Worm (Caenorhabditis elegans) whole organism, early embryonic: Measurements from ENCODE around the gene Y45G12B.3.

Source experiments
- B0310.2 ChIP-seq: sonication (generic microtip); optimal IDR thresholded peaks from 2 replicates; lab custom pipeline; 2016; ENCODE audit warnings: mild to moderate bottlenecking, missing genetic modification characterization, missing compliant biosample characterization
- F13C5.2 ChIP-seq: sonication (generic microtip); optimal IDR thresholded peaks from 2 replicates; lab custom pipeline; 2017; ENCODE audit warnings: mild to moderate bottlenecking, missing genetic modification characterization, inconsistent platforms, missing compliant biosample characterization
- aly-1 ChIP-seq: sonication (generic microtip); optimal IDR thresholded peaks from 2 replicates; lab custom pipeline; 2016; ENCODE audit warnings: missing genetic modification characterization, missing compliant biosample characterization
- ama-1 ChIP-seq: fragments of 150-350 bp; optimal IDR thresholded peaks from 2 replicates; lab custom pipeline; 2014
- ceh-13 ChIP-seq: fragments of 200-800 bp; sonication (Bioruptor generic); optimal IDR thresholded peaks from 2 replicates; lab custom pipeline; 2018; ENCODE audit warnings: mild to moderate bottlenecking, missing genetic modification characterization, missing compliant biosample characterization
- ceh-36 ChIP-seq: sonication (generic microtip); optimal IDR thresholded peaks from 2 replicates; lab custom pipeline; 2016; ENCODE audit warnings: missing genetic modification characterization, inconsistent platforms, missing compliant biosample characterization
- ets-7 ChIP-seq: sonication (generic microtip); optimal IDR thresholded peaks from 2 replicates; lab custom pipeline; 2016; ENCODE audit warnings: missing genotype, missing genetic modification characterization, missing compliant biosample characterization
- flt-1 ChIP-seq: fragments of 200-800 bp; sonication (Bioruptor generic); IDR thresholded peaks from 2 replicates; pipeline ENCODE4 v1.3.6; 2022; ENCODE audit warnings: missing genetic modification characterization, missing compliant biosample characterization
- hmbx-1 ChIP-seq: sonication (generic microtip); optimal IDR thresholded peaks from 2 replicates; lab custom pipeline; 2016; ENCODE audit warnings: mild to moderate bottlenecking, missing genetic modification characterization, missing compliant biosample characterization
- hmg-4 ChIP-seq: fragments of 200-800 bp; sonication (Bioruptor generic); optimal IDR thresholded peaks from 2 replicates; lab custom pipeline; 2018; ENCODE audit warnings: mild to moderate bottlenecking, missing genetic modification characterization, missing compliant biosample characterization
- hnd-1 ChIP-seq: sonication (generic microtip); optimal IDR thresholded peaks from 2 replicates; lab custom pipeline; 2016; ENCODE audit warnings: missing genetic modification characterization, missing compliant biosample characterization
- pes-1 ChIP-seq: fragments of 200-800 bp; sonication (Bioruptor generic); IDR thresholded peaks from 2 replicates; pipeline ENCODE4 v1.3.6; 2022; ENCODE audit warnings: missing genetic modification reagents, missing genetic modification characterization, missing compliant biosample characterization
- scrt-1 ChIP-seq: fragments of 200-800 bp; sonication (Bioruptor generic); IDR thresholded peaks from 2 replicates; pipeline ENCODE4 v1.3.6; 2022; ENCODE audit warnings: missing genetic modification characterization, missing compliant biosample characterization
- sea-1 ChIP-seq: fragments of 200-800 bp; sonication (Bioruptor generic); conservative IDR thresholded peaks from 2 replicates; pipeline ENCODE4 v1.3.6; 2022; ENCODE audit warnings: missing genetic modification characterization, missing compliant biosample characterization
- tbx-11 ChIP-seq: fragments of 200-800 bp; sonication (Bioruptor generic); IDR thresholded peaks from 2 replicates; pipeline ENCODE4 v1.3.6; 2022; ENCODE audit warnings: missing genetic modification characterization, missing compliant biosample characterization
- tbx-37 ChIP-seq: fragments of 200-800 bp; sonication (Bioruptor generic); conservative IDR thresholded peaks from 2 replicates; pipeline ENCODE4 v1.3.6; 2022; ENCODE audit warnings: missing genetic modification reagents, missing genetic modification characterization, missing compliant biosample characterization
- tra-4 ChIP-seq: sonication (generic microtip); optimal IDR thresholded peaks from 2 replicates; lab custom pipeline; 2017; ENCODE audit warnings: missing genetic modification characterization, missing compliant biosample characterization

Gene Y45G12B.3

DNA sequence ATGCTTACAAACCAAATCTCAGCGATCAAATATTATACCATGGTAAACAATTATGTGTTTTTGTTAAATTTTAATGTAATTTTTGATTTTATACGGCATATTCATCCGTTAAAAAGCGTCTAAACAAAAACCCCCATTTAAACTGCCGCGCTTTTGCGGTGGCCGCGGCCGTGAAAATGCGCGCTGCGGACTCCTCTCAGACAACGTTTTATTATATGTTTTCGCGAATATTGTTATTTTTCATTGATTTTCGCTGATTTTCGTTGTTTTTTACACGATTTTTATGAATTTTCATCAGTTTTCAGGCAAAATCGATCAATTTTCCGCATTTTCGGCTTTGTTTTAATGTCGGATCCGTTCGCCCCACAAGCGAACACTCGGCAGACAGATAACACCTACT lies 57.5 kb downstream of the Y45G12B.3 start, which contains the start of gene W02H5.19:
Gene W02H5.19, plus strand, starts transcription at position 346 of the 400 bp plus-strand sequence.
- TF ChIP-seq B0310.2 (tag; lab: Kevin White, UChicago) = no peak
- TF ChIP-seq tbx-11 (GFP tag; lab: Robert Waterston, UW) = peak; percentile 73
- no peak for TF ChIP-seq tra-4 (tag; lab: Kevin White, UChicago)
- no peak for TF ChIP-seq ceh-13 (GFP tag; lab: Kevin White, UChicago)
- peak; percentile 65 for TF ChIP-seq pes-1
- no peak for TF ChIP-seq F13C5.2 (tag; lab: Kevin White, UChicago)
- no peak for TF ChIP-seq hmbx-1 (tag; lab: Kevin White, UChicago)
- peak; percentile 30; the same call in 1 of the 2 replicates for TF ChIP-seq flt-1 (GFP tag; lab: Robert Waterston, UW)
- peak; percentile 85 for TF ChIP-seq tbx-37 (GFP tag; lab: Robert Waterston, UW)
- TF ChIP-seq ama-1 (lab: Kevin White, UChicago) = no peak
- TF ChIP-seq hnd-1 (tag; lab: Kevin White, UChicago) = no peak
- no peak for TF ChIP-seq ets-7 (tag; lab: Kevin White, UChicago)
- TF ChIP-seq hmg-4 = peak; percentile 38
- TF ChIP-seq sea-1 (GFP tag; lab: Robert Waterston, UW) = no peak
- no peak for TF ChIP-seq aly-1
- TF ChIP-seq ceh-36 (tag; lab: Kevin White, UChicago) = no peak
- TF ChIP-seq scrt-1 (GFP tag; lab: Robert Waterston, UW) = 0 out of 2 replicates have a peak, but pooled peaks have one; percentile 40
